Worm (Caenorhabditis elegans) whole organism, L4 larva: Measurements from ENCODE around the gene nsun-1.

ENCODE experiments used
- F44E2.7 ChIP-seq: fragments of 200-800 bp; sonication (Bioruptor generic); IDR thresholded peaks from 2 replicates; pipeline ENCODE4 v2.1.2; 2022; ENCODE audit warnings: missing genetic modification characterization, missing compliant biosample characterization
- R02D3.7 ChIP-seq: fragments of 150-350 bp; sonication (generic microtip); optimal IDR thresholded peaks from 3 replicates; lab custom pipeline; 2014; ENCODE audit warnings: missing biosample characterization, missing genetic modification characterization
- ZK337.2 ChIP-seq: fragments of 200-800 bp; sonication (Bioruptor generic); IDR thresholded peaks from 2 replicates; pipeline ENCODE4 v1.3.6; 2022; ENCODE audit warnings: missing genetic modification reagents, missing genetic modification characterization, missing compliant biosample characterization
- aha-1 ChIP-seq: fragments of 150-350 bp; peaks from one replicate; lab custom pipeline; 2014; ENCODE audit warnings: missing biosample characterization, missing genetic modification characterization
- ceh-44 ChIP-seq: fragments of 200-800 bp; sonication (Bioruptor generic); IDR thresholded peaks from 2 replicates; pipeline ENCODE4 v1.3.6; 2022; ENCODE audit warnings: missing genetic modification reagents, missing genetic modification characterization, missing compliant biosample characterization
- ceh-62 ChIP-seq: sonication (generic microtip); optimal IDR thresholded peaks from 2 replicates; lab custom pipeline; 2017; ENCODE audit warnings: missing biosample characterization, missing genetic modification characterization
- ces-1 ChIP-seq: fragments of 150-350 bp; sonication (generic microtip); optimal IDR thresholded peaks from 4 replicates; lab custom pipeline; 2014; ENCODE audit warnings: missing biosample characterization, missing genetic modification reagents, missing genetic modification characterization
- cey-2 ChIP-seq: sonication (generic microtip); optimal IDR thresholded peaks from 3 replicates; lab custom pipeline; 2017; ENCODE audit warnings: missing genetic modification characterization, mild to moderate bottlenecking, missing compliant biosample characterization, antibody characterized with exemption, borderline replicate concordance; ENCODE audit not compliant: insufficient read depth
- daf-8 ChIP-seq: fragments of 200-800 bp; sonication (Bioruptor generic); IDR thresholded peaks from 2 replicates; pipeline ENCODE4 v1.3.6; 2022; ENCODE audit warnings: missing genetic modification characterization, missing compliant biosample characterization
- dmd-9 ChIP-seq: fragments of 200-800 bp; sonication (Bioruptor generic); IDR thresholded peaks from 2 replicates; pipeline ENCODE4 v1.3.6; 2022; ENCODE audit warnings: missing genetic modification reagents, missing genetic modification characterization, missing compliant biosample characterization
- dpl-1 ChIP-seq: fragments of 150-350 bp; optimal IDR thresholded peaks from 2 replicates; lab custom pipeline; 2014; ENCODE audit warnings: missing biosample characterization, missing genetic modification reagents, missing genetic modification characterization
- duxl-1 ChIP-seq: sonication (generic microtip); optimal IDR thresholded peaks from 2 replicates; lab custom pipeline; 2016; ENCODE audit warnings: mild to moderate bottlenecking, missing genetic modification characterization, moderate library complexity, missing compliant biosample characterization; ENCODE audit not compliant: poor library complexity
- fos-1 ChIP-seq: fragments of 150-350 bp; optimal IDR thresholded peaks from 2 replicates; lab custom pipeline; 2014; ENCODE audit warnings: missing biosample characterization, missing genetic modification characterization
- gei-8 ChIP-seq: fragments of 200-800 bp; sonication (Bioruptor generic); optimal IDR thresholded peaks from 2 replicates; lab custom pipeline; 2018; ENCODE audit warnings: mild to moderate bottlenecking, missing genetic modification characterization, missing compliant biosample characterization
- hif-1 ChIP-seq, 2 experiments: sonication (generic microtip); optimal IDR thresholded peaks; 2 replicates each; lab custom pipeline; 2016 to 2017; ENCODE audit warnings: missing compliant biosample characterization in 2 of 2, missing genetic modification characterization in 2 of 2, missing genetic modification reagents in 2 of 2, missing genotype in 2 of 2, mild to moderate bottlenecking in 1 of 2
- hlh-11 ChIP-seq: fragments of 200-800 bp; sonication (Bioruptor generic); optimal IDR thresholded peaks from 2 replicates; lab custom pipeline; 2018; ENCODE audit warnings: mild to moderate bottlenecking, missing genetic modification characterization, missing compliant biosample characterization
- hmg-1.1 ChIP-seq: fragments of 200-800 bp; sonication (Bioruptor generic); IDR thresholded peaks from 2 replicates; pipeline ENCODE4 v1.3.6; 2022; ENCODE audit warnings: missing genetic modification reagents, missing genetic modification characterization, missing compliant biosample characterization
- lim-7 ChIP-seq: fragments of 200-800 bp; sonication (Bioruptor generic); IDR thresholded peaks from 2 replicates; pipeline ENCODE4 v1.3.6; 2022; ENCODE audit warnings: missing genetic modification characterization, missing compliant biosample characterization
- lin-38 ChIP-seq: fragments of 200-800 bp; sonication (Bioruptor generic); IDR thresholded peaks from 2 replicates; pipeline ENCODE4 v1.3.6; 2022; ENCODE audit warnings: missing genetic modification reagents, missing genetic modification characterization, missing compliant biosample characterization
- lir-3 ChIP-seq: sonication (generic microtip); optimal IDR thresholded peaks from 2 replicates; lab custom pipeline; 2016; ENCODE audit warnings: mild to moderate bottlenecking, missing genetic modification characterization, missing compliant biosample characterization
- lsy-2 ChIP-seq, 2 experiments: fragments of 150-350 bp in 1 of 2; sonication (generic microtip) in 1 of 2; optimal IDR thresholded peaks; 2 replicates each; lab custom pipeline; 2014 to 2017; ENCODE audit warnings: missing biosample characterization in 2 of 2, missing genetic modification characterization in 2 of 2
- madf-5 ChIP-seq, 2 experiments: fragments of 200-800 bp; sonication (Bioruptor generic); IDR thresholded peaks; 2 replicates each; pipeline ENCODE4 v1.3.6; 2022; ENCODE audit warnings: missing compliant biosample characterization in 2 of 2, missing genetic modification characterization in 2 of 2
- mdl-1 ChIP-seq, 2 experiments: fragments of 150-350 bp in 1 of 2; sonication (generic microtip) in 1 of 2; optimal IDR thresholded peaks; 2 replicates each; lab custom pipeline; 2014 to 2017; ENCODE audit warnings: missing biosample characterization in 2 of 2, missing genetic modification characterization in 2 of 2
- mep-1 ChIP-seq: fragments of 150-350 bp; sonication (generic microtip); optimal IDR thresholded peaks from 3 replicates; lab custom pipeline; 2014; ENCODE audit warnings: missing biosample characterization, missing genetic modification characterization
- mes-2 ChIP-seq: sonication (generic microtip); optimal IDR thresholded peaks from 2 replicates; lab custom pipeline; 2016; ENCODE audit warnings: missing genotype, mild to moderate bottlenecking, missing genetic modification characterization, missing compliant biosample characterization; ENCODE audit not compliant: poor library complexity, severe bottlenecking
- mxl-3 ChIP-seq: fragments of 200-800 bp; sonication (Bioruptor generic); optimal IDR thresholded peaks from 2 replicates; lab custom pipeline; 2018; ENCODE audit warnings: mild to moderate bottlenecking, missing genetic modification characterization, missing compliant biosample characterization
- nhr-10 ChIP-seq: fragments of 150-350 bp; optimal IDR thresholded peaks from 2 replicates; lab custom pipeline; 2014; ENCODE audit warnings: missing biosample characterization, missing genetic modification characterization
- nhr-111 ChIP-seq: fragments of 200-800 bp; sonication (Bioruptor generic); optimal IDR thresholded peaks from 2 replicates; lab custom pipeline; 2018; ENCODE audit warnings: mild to moderate bottlenecking, missing genetic modification characterization, missing compliant biosample characterization
- nhr-25 ChIP-seq: sonication (generic microtip); optimal IDR thresholded peaks from 2 replicates; lab custom pipeline; 2017; ENCODE audit warnings: missing genetic modification characterization, mild to moderate bottlenecking, missing compliant biosample characterization, antibody characterized with exemption, moderate library complexity, borderline replicate concordance; ENCODE audit not compliant: insufficient read depth
- nhr-41 ChIP-seq: fragments of 200-800 bp; sonication (Bioruptor generic); IDR thresholded peaks from 2 replicates; pipeline ENCODE4 v1.3.6; 2022; ENCODE audit warnings: missing genetic modification reagents, missing genetic modification characterization, missing compliant biosample characterization
- pha-4 ChIP-seq, 2 experiments: fragments of 150-350 bp in 1 of 2; fragments of 200-800 bp in 1 of 2; sonication (Bioruptor generic) in 1 of 2; IDR thresholded peaks in 1 of 2; optimal IDR thresholded peaks in 1 of 2; 2 replicates each; pipeline versions ENCODE4 v1.3.6 to Lab custom; 2014 to 2022; ENCODE audit warnings: missing genetic modification characterization in 2 of 2, missing genetic modification reagents in 2 of 2, missing biosample characterization in 1 of 2, missing compliant biosample characterization in 1 of 2
- php-3 ChIP-seq: fragments of 200-800 bp; sonication (Bioruptor generic); IDR thresholded peaks from 2 replicates; pipeline ENCODE4 v1.3.6; 2022; ENCODE audit warnings: missing genetic modification reagents, missing genetic modification characterization, missing compliant biosample characterization
- rbr-2 ChIP-seq: sonication (generic microtip); optimal IDR thresholded peaks from 2 replicates; lab custom pipeline; 2016; ENCODE audit warnings: missing genotype, missing genetic modification characterization, missing compliant biosample characterization
- saeg-2 ChIP-seq: fragments of 200-800 bp; sonication (Bioruptor generic); IDR thresholded peaks from 2 replicates; pipeline ENCODE4 v1.3.6; 2022; ENCODE audit warnings: missing genetic modification reagents, missing genetic modification characterization, missing compliant biosample characterization
- set-16 ChIP-seq: fragments of 200-800 bp; sonication (Bioruptor generic); IDR thresholded peaks from 2 replicates; pipeline ENCODE4 v1.3.6; 2022; ENCODE audit warnings: missing genetic modification reagents, missing genetic modification characterization, missing compliant biosample characterization
- tag-97 ChIP-seq: fragments of 200-800 bp; sonication (Bioruptor generic); IDR thresholded peaks from 2 replicates; pipeline ENCODE4 v1.3.6; 2022; ENCODE audit warnings: missing genetic modification characterization, missing compliant biosample characterization
- unc-130 ChIP-seq: sonication (generic microtip); optimal IDR thresholded peaks from 2 replicates; lab custom pipeline; 2016; ENCODE audit warnings: missing genetic modification reagents, missing genetic modification characterization, missing compliant biosample characterization
- unc-62 ChIP-seq, 3 experiments: fragments of 150-350 bp in 1 of 3; sonication (generic microtip); optimal IDR thresholded peaks in 2 of 3; peaks in 1 of 3; 1 replicate in 1 of 3; 2 replicates in 2 of 3; lab custom pipeline; 2014 to 2017; ENCODE audit warnings: missing biosample characterization in 3 of 3, missing genetic modification characterization in 3 of 3, missing genetic modification reagents in 3 of 3, missing genotype in 1 of 3
- zag-1 ChIP-seq: fragments of 150-350 bp; optimal IDR thresholded peaks from 2 replicates; lab custom pipeline; 2014; ENCODE audit warnings: missing biosample characterization, missing genetic modification characterization
- zfp-2 ChIP-seq: sonication (generic microtip); optimal IDR thresholded peaks from 2 replicates; lab custom pipeline; 2016; ENCODE audit warnings: mild to moderate bottlenecking, missing genetic modification characterization, missing compliant biosample characterization
- zfp-3 ChIP-seq: fragments of 200-800 bp; sonication (Bioruptor generic); conservative IDR thresholded peaks from 2 replicates; pipeline ENCODE4 v1.3.6; 2022; ENCODE audit warnings: missing genetic modification reagents, missing genetic modification characterization, missing compliant biosample characterization
- zip-11 ChIP-seq: fragments of 200-800 bp; sonication (Bioruptor generic); IDR thresholded peaks from 2 replicates; pipeline ENCODE4 v1.3.6; 2022; ENCODE audit warnings: missing genetic modification characterization, missing compliant biosample characterization
- zip-2 ChIP-seq: fragments of 150-350 bp; optimal IDR thresholded peaks from 2 replicates; lab custom pipeline; 2014; ENCODE audit warnings: missing biosample characterization, missing genetic modification characterization
- ztf-7 ChIP-seq: fragments of 150-350 bp; optimal IDR thresholded peaks from 2 replicates; lab custom pipeline; 2014; ENCODE audit warnings: missing biosample characterization, missing genetic modification characterization

nsun-1 gene

DNA sequence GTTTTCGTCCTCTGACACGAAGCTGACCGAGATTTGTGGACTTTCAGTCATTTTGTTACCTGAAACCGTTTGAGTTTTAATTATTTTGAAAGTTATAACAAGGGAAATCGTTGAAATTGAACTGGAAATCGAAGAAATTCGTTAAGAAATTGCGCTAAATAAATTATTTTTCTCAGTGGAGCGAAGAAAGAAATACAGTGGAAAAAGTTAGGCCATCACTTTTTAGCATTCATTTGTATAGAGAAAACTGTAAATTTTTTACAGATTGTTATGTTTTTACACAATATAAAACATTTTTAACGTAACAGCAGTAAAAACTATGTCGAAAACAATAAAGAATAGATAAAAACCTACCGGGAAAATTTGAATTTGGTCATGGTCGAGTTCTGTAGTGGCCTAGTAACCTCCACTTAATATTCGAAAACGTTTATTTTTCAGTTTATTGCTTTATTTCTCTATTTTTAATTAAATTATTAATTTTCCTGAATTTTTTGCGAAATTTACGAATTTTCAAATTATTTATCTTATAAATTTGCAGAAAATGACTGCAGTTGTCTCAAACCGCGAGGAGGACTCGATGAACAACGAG is 8.7 kb upstream of the nsun-1 start, which contains the start of the genes gldi-1 and prp-21:
TSS of gene gldi-1 (minus strand) at position 51 of the 589 bp plus-strand sequence.
TSS of gene prp-21 (plus strand) at position 539 of the 589 bp plus-strand sequence.
- TF ChIP-seq tag-97 (GFP tag; lab: Robert Waterston, UW) (no peak), hif-1 (tag; optimal IDR thresholded peaks at IDR 0.05; lab: Kevin White, UChicago) (peak in 1 of 2 experiments; percentile 71), lim-7 (GFP tag; lab: Robert Waterston, UW) (no peak), nhr-25 (no peak), ces-1 (peak; percentile 22), madf-5 (GFP tag; IDR thresholded peaks at IDR 0.05; lab: Robert Waterston, UW) (no peak), ztf-7 (tag; lab: Kevin White, UChicago) (no peak), gei-8 (GFP tag; lab: Kevin White, UChicago) (no peak), mdl-1 (tag; optimal IDR thresholded peaks at IDR 0.05; lab: Kevin White, UChicago) (no peak), saeg-2 (GFP tag; lab: Robert Waterston, UW) (no peak), cey-2 (tag; lab: Kevin White, UChicago) (no peak), dmd-9 (no peak), hlh-11 (no peak), php-3 (no peak), nhr-10 (tag; lab: Kevin White, UChicago) (no peak), zfp-2 (no peak), unc-130 (GFP tag; lab: Kevin White, UChicago) (peak; percentile 9), pha-4 (GFP tag; IDR thresholded peaks at IDR 0.05; lab: Robert Waterston, UW) (no peak), pha-4 (tag; optimal IDR thresholded peaks at IDR 0.05; lab: Kevin White, UChicago) (no peak), zip-11 (no peak), ZK337.2 (GFP tag; lab: Robert Waterston, UW) (no peak), dpl-1 (GFP tag; lab: Kevin White, UChicago) (peak; percentile 46), ceh-44 (GFP tag; lab: Robert Waterston, UW) (no peak), unc-62 (GFP tag; optimal IDR thresholded peaks at IDR 0.05 in 1 of 2; lab: Kevin White, UChicago) (no peak), unc-62 (tag; optimal IDR thresholded peaks at IDR 0.05; lab: Kevin White, UChicago) (no peak), mep-1 (tag; lab: Kevin White, UChicago) (peak; percentile 21), rbr-2 (tag; lab: Kevin White, UChicago) (no peak), daf-8 (GFP tag; lab: Robert Waterston, UW) (no peak), mxl-3 (no peak), fos-1 (tag; lab: Kevin White, UChicago) (no peak), zfp-3 (GFP tag; lab: Robert Waterston, UW) (no peak), mes-2 (tag; lab: Kevin White, UChicago) (no peak), F44E2.7 (no peak), hmg-1.1 (GFP tag; lab: Robert Waterston, UW) (no peak), duxl-1 (tag; lab: Kevin White, UChicago) (no peak), zag-1 (no peak), nhr-111 (no peak), lsy-2 (tag; optimal IDR thresholded peaks at IDR 0.05; lab: Kevin White, UChicago) (peak in 1 of 2 experiments; percentile 44), lin-38 (GFP tag; lab: Robert Waterston, UW) (peak; percentile 60), nhr-41 (GFP tag; lab: Robert Waterston, UW) (no peak)

DNA sequence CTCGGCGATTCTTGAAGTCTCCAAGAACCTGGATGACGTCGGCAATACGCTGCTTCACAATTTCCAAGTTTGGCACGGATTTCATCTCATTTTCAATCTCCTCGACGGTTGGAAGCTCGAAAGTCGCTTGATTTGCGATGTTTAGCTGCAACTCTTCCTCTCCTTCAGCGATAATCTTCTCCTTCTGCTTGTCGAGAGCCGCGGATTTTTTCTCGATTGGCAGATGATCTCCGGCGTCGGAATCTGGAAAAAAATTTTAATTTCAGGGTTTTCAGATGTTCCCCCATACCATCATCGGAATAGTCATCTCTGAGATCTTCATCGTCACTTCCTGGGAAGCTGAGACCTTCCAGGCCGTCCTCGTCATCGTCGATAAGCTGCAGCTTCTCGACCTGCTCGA is 428 bp downstream of the nsun-1 start:
- TF ChIP-seq R02D3.7 (tag; lab: Kevin White, UChicago), result no peak
- TF ChIP-seq lir-3, result no peak
- TF ChIP-seq ceh-62, result no peak
- TF ChIP-seq daf-8 (GFP tag; lab: Robert Waterston, UW), result no peak
- TF ChIP-seq aha-1 (tag; lab: Kevin White, UChicago), result peak; percentile 94
- TF ChIP-seq zip-2 (tag; lab: Kevin White, UChicago), result no peak
- no peak for TF ChIP-seq saeg-2 (GFP tag; lab: Robert Waterston, UW)
- no peak for TF ChIP-seq fos-1 (tag; lab: Kevin White, UChicago)
- TF ChIP-seq set-16 (GFP tag; lab: Robert Waterston, UW), result 0 out of 2 replicates have a peak, but pooled peaks have one; percentile 9
- TF ChIP-seq mxl-3, result no peak
- TF ChIP-seq hif-1 (tag; optimal IDR thresholded peaks at IDR 0.05; lab: Kevin White, UChicago), result no peak
